Fruit fly (Drosophila melanogaster) Kc167 (cell line): Measurements from ENCODE around the gene Cog8.

Experiments used
- Myc ChIP-seq: fragments of >200 bp; optimal IDR thresholded peaks from 2 replicates; lab custom pipeline; 2017; ENCODE audit warnings: missing external identifiers
- Sin3A ChIP-seq: fragments of >200 bp; optimal IDR thresholded peaks from 2 replicates; lab custom pipeline; 2018; ENCODE audit warnings: missing external identifiers
- h ChIP-seq: fragments of >200 bp; optimal IDR thresholded peaks from 3 replicates; lab custom pipeline; 2018; ENCODE audit warnings: missing external identifiers
- insv ChIP-seq: fragments of >200 bp; optimal IDR thresholded peaks from 3 replicates; lab custom pipeline; 2018; ENCODE audit warnings: missing external identifiers
- psq ChIP-seq: fragments of >200 bp; optimal IDR thresholded peaks from 2 replicates; lab custom pipeline; 2017; ENCODE audit warnings: missing external identifiers
- ttk ChIP-seq: sonication (Bioruptor generic); optimal IDR thresholded peaks from 2 replicates; lab custom pipeline; 2017; ENCODE audit warnings: missing external identifiers

Cog8 gene

dm6 chr2L:11452601-11453345 is 46.0 kb downstream of the Cog8 start:
- TF ChIP-seq ttk (lab: Kevin White, UChicago) (no peak), Myc (lab: Kevin White, UChicago) (no peak), h (no peak), psq (lab: Kevin White, UChicago) (no peak), Sin3A (lab: Kevin White, UChicago) (no peak), insv (lab: Kevin White, UChicago) (no peak)

- TF ChIP-seq Myc (lab: Kevin White, UChicago) (no peak), ttk (lab: Kevin White, UChicago) (no peak), h (no peak), insv (lab: Kevin White, UChicago) (no peak), psq (lab: Kevin White, UChicago) (no peak), Sin3A (lab: Kevin White, UChicago) (no peak)
These were observed 51.1 kb downstream of the Cog8 start for dm6 chr2L:11447641-11448040.
